ENCODE assay signal across 4 fruit fly cellular contexts in genomic region chr2L:12482723-12483342, dm6.
A peak's percentile ranks its signal among the peaks of the same experiment; 100 is the strongest.
TF ChIP-seq lines count a peak whose summit lies in the region.

No protein-coding gene starts in this region.

- TF ChIP-seq CTCF in whole organism, embryonic (GFP tag; optimal IDR thresholded peaks at IDR 0.05; lab: Kevin White, UChicago) = no peak

TF ChIP-seq in whole organism, embryonic, 481 proteins besides CTCF, POLR2A, EP300 and RAD21 (continues in another document):
- peak; percentile 27 for TF ChIP-seq ac (GFP tag; optimal IDR thresholded peaks at IDR 0.05; lab: Kevin White, UChicago)
- TF ChIP-seq CG3281 (GFP tag; optimal IDR thresholded peaks at IDR 0.05; lab: Kevin White, UChicago) = no peak
- TF ChIP-seq CG11247 (GFP tag; IDR thresholded peaks at IDR 0.05; lab: Robert Waterston, UW) = peak; percentile 19; the same call in 1 of the 2 replicates
- no peak for TF ChIP-seq dan (GFP tag; IDR thresholded peaks at IDR 0.05; lab: Robert Waterston, UW)
- no peak for TF ChIP-seq mirr (GFP tag; optimal IDR thresholded peaks at IDR 0.05; lab: Kevin White, UChicago)
- TF ChIP-seq CG31224 (GFP tag; IDR thresholded peaks at IDR 0.05; lab: Robert Waterston, UW) = no peak
- no peak for TF ChIP-seq Fer1 (GFP tag; optimal IDR thresholded peaks at IDR 0.05; lab: Kevin White, UChicago)
- TF ChIP-seq run (tag; optimal IDR thresholded peaks at IDR 0.05; lab: Kevin White, UChicago) = no peak
- TF ChIP-seq CG18262 (tag; optimal IDR thresholded peaks at IDR 0.05; lab: Kevin White, UChicago) = no peak
- TF ChIP-seq Blimp-1 (GFP tag; optimal IDR thresholded peaks at IDR 0.05; lab: Kevin White, UChicago) = peak; percentile 22
- TF ChIP-seq CG10979 (tag; optimal IDR thresholded peaks at IDR 0.05; lab: Kevin White, UChicago) = no peak
- TF ChIP-seq lilli (GFP tag; optimal IDR thresholded peaks at IDR 0.05; lab: Kevin White, UChicago) = no peak
- no peak for TF ChIP-seq Optix (GFP tag; IDR thresholded peaks at IDR 0.05; lab: Robert Waterston, UW)
- no peak for TF ChIP-seq CoRest (tag; optimal IDR thresholded peaks at IDR 0.05; lab: Kevin White, UChicago)
- TF ChIP-seq CG10431 (GFP tag; optimal IDR thresholded peaks at IDR 0.05; lab: Kevin White, UChicago) = peak; percentile 13
- 0 out of 3 replicates have a peak, but pooled peaks have one; percentile 12 for TF ChIP-seq CG2199 (GFP tag; IDR thresholded peaks at IDR 0.05; lab: Robert Waterston, UW)
- peak; percentile 11 for TF ChIP-seq CG4707 (GFP tag; optimal IDR thresholded peaks at IDR 0.05; lab: Kevin White, UChicago)
- TF ChIP-seq lbe (GFP tag; optimal IDR thresholded peaks at IDR 0.05; lab: Kevin White, UChicago) = peak; percentile 64
- TF ChIP-seq CG17328 (GFP tag; IDR thresholded peaks at IDR 0.05; lab: Robert Waterston, UW) = no peak
- no peak for TF ChIP-seq CG43689 (GFP tag; IDR thresholded peaks at IDR 0.05; lab: Robert Waterston, UW)
- TF ChIP-seq CG5245 (GFP tag; optimal IDR thresholded peaks at IDR 0.05; lab: Kevin White, UChicago) = no peak
- no peak for TF ChIP-seq bsh (GFP tag; optimal IDR thresholded peaks at IDR 0.05; lab: Kevin White, UChicago)
- TF ChIP-seq org-1 (GFP tag; optimal IDR thresholded peaks at IDR 0.05; lab: Kevin White, UChicago) = no peak

TF ChIP-seq in whole organism, prepupa, 60 proteins besides CTCF, POLR2A, EP300 and RAD21 (continues in another document):
- no peak for TF ChIP-seq CG7368 (GFP tag; optimal IDR thresholded peaks at IDR 0.05; lab: Kevin White, UChicago)
- TF ChIP-seq Hr39 (GFP tag; optimal IDR thresholded peaks at IDR 0.05; lab: Kevin White, UChicago) = no peak
- TF ChIP-seq Eip93F (GFP tag; optimal IDR thresholded peaks at IDR 0.05; lab: Kevin White, UChicago) = no peak
- TF ChIP-seq CG6792 (GFP tag; optimal IDR thresholded peaks at IDR 0.05; lab: Kevin White, UChicago) = no peak
- peak; percentile 27 for TF ChIP-seq vri (GFP tag; optimal IDR thresholded peaks at IDR 0.05; lab: Kevin White, UChicago)
- TF ChIP-seq spab (GFP tag; optimal IDR thresholded peaks at IDR 0.05; lab: Kevin White, UChicago) = no peak
- peak; percentile 30 for TF ChIP-seq net (GFP tag; optimal IDR thresholded peaks at IDR 0.05; lab: Kevin White, UChicago)
- TF ChIP-seq OdsH (GFP tag; optimal IDR thresholded peaks at IDR 0.05; lab: Kevin White, UChicago) = no peak
- no peak for TF ChIP-seq Lpt (GFP tag; optimal IDR thresholded peaks at IDR 0.05; lab: Kevin White, UChicago)
- no peak for TF ChIP-seq CG6808 (GFP tag; optimal IDR thresholded peaks at IDR 0.05; lab: Kevin White, UChicago)
- TF ChIP-seq Sox14 (GFP tag; optimal IDR thresholded peaks at IDR 0.05; lab: Kevin White, UChicago) = no peak
- no peak for TF ChIP-seq CG4318 (GFP tag; optimal IDR thresholded peaks at IDR 0.05; lab: Kevin White, UChicago)
- no peak for TF ChIP-seq Met (GFP tag; optimal IDR thresholded peaks at IDR 0.05; lab: Kevin White, UChicago)
- TF ChIP-seq dsx (GFP tag; optimal IDR thresholded peaks at IDR 0.05; lab: Kevin White, UChicago; ENCODE audit: poor library complexity, severe bottlenecking) = peak; percentile 6
- no peak; the same call in 2 of the 3 replicates for TF ChIP-seq eg (GFP tag; IDR thresholded peaks at IDR 0.05; lab: Robert Waterston, UW)
- TF ChIP-seq fd85E (GFP tag; optimal IDR thresholded peaks at IDR 0.05; lab: Kevin White, UChicago) = no peak
- TF ChIP-seq Hr38 (GFP tag; optimal IDR thresholded peaks at IDR 0.05; lab: Kevin White, UChicago) = no peak
- TF ChIP-seq lz (GFP tag; optimal IDR thresholded peaks at IDR 0.05; lab: Kevin White, UChicago) = no peak
- TF ChIP-seq pdm3 (GFP tag; optimal IDR thresholded peaks at IDR 0.05; lab: Kevin White, UChicago) = no peak
- no peak for TF ChIP-seq CG11902 (GFP tag; optimal IDR thresholded peaks at IDR 0.05; lab: Kevin White, UChicago)
- TF ChIP-seq topi (GFP tag; optimal IDR thresholded peaks at IDR 0.05; lab: Kevin White, UChicago) = no peak
- TF ChIP-seq Sox15 (GFP tag; optimal IDR thresholded peaks at IDR 0.05; lab: Kevin White, UChicago) = no peak
- no peak for TF ChIP-seq Ets96B (tag; optimal IDR thresholded peaks at IDR 0.05; lab: Kevin White, UChicago)
- no peak for TF ChIP-seq CG8632 (GFP tag; optimal IDR thresholded peaks at IDR 0.05; lab: Kevin White, UChicago)
- no peak for TF ChIP-seq CG9139 (GFP tag; optimal IDR thresholded peaks at IDR 0.05; lab: Kevin White, UChicago)

TF ChIP-seq in whole organism, pupa, 21 proteins besides CTCF, POLR2A, EP300 and RAD21:
- TF ChIP-seq gl (tag; optimal IDR thresholded peaks at IDR 0.05; lab: Kevin White, UChicago) (peak; percentile 57), D1 (tag; optimal IDR thresholded peaks at IDR 0.05; lab: Kevin White, UChicago) (peak; percentile 3), Ets98B (GFP tag; IDR thresholded peaks at IDR 0.05; lab: Robert Waterston, UW) (peak; percentile 22; the same call in 1 of the 2 replicates), CG12605 (GFP tag; IDR thresholded peaks at IDR 0.05; lab: Robert Waterston, UW) (no peak), Pif1B (GFP tag; optimal IDR thresholded peaks at IDR 0.05; lab: Kevin White, UChicago) (peak; percentile 7), CG4496 (GFP tag; IDR thresholded peaks at IDR 0.05; lab: Robert Waterston, UW) (peak; percentile 46; the same call in 2 of the 3 replicates), CG34367 (tag; optimal IDR thresholded peaks at IDR 0.05; lab: Kevin White, UChicago) (no peak)

TF ChIP-seq in whole organism, wandering third instar larva, 38 proteins besides CTCF, POLR2A, EP300 and RAD21:
- TF ChIP-seq pan (optimal IDR thresholded peaks at IDR 0.05; lab: Kevin White, UChicago) (no peak), Jra (GFP tag; optimal IDR thresholded peaks at IDR 0.05; lab: Kevin White, UChicago) (no peak), HLH106 (tag; optimal IDR thresholded peaks at IDR 0.05; lab: Kevin White, UChicago) (no peak), Myc (optimal IDR thresholded peaks at IDR 0.05; lab: Kevin White, UChicago) (no peak), Vsx2 (GFP tag; optimal IDR thresholded peaks at IDR 0.05; lab: Kevin White, UChicago; ENCODE audit: partially characterized antibody) (peak; percentile 69), dl (GFP tag; optimal IDR thresholded peaks at IDR 0.05; lab: Kevin White, UChicago; ENCODE audit: insufficient read depth in 1 of 2, partially characterized antibody in 2 of 2) (peak; percentile 70 to 87), Hr83 (GFP tag; optimal IDR thresholded peaks at IDR 0.05; lab: Kevin White, UChicago; ENCODE audit: poor library complexity, severe bottlenecking) (peak; percentile 43), h (GFP tag; optimal IDR thresholded peaks at IDR 0.05; lab: Kevin White, UChicago) (no peak), GATAd (GFP tag; optimal IDR thresholded peaks at IDR 0.05; lab: Kevin White, UChicago) (no peak), foxo (GFP tag; optimal IDR thresholded peaks at IDR 0.05; lab: Kevin White, UChicago) (no peak), Hr78 (GFP tag; optimal IDR thresholded peaks at IDR 0.05; lab: Kevin White, UChicago) (no peak), Rel (GFP tag; optimal IDR thresholded peaks at IDR 0.05; lab: Kevin White, UChicago) (no peak), Rel (tag; optimal IDR thresholded peaks at IDR 0.05; lab: Kevin White, UChicago) (no peak), fru (GFP tag; optimal IDR thresholded peaks at IDR 0.05; lab: Kevin White, UChicago) (no peak), sv (GFP tag; optimal IDR thresholded peaks at IDR 0.05; lab: Kevin White, UChicago) (no peak), Dfd (GFP tag; optimal IDR thresholded peaks at IDR 0.05; lab: Kevin White, UChicago) (no peak), brk (GFP tag; optimal IDR thresholded peaks at IDR 0.05; lab: Kevin White, UChicago) (peak; percentile 56), usp (GFP tag; optimal IDR thresholded peaks at IDR 0.05; lab: Kevin White, UChicago) (no peak), Dif (GFP tag; optimal IDR thresholded peaks at IDR 0.05; lab: Kevin White, UChicago; ENCODE audit: partially characterized antibody) (peak; percentile 95), tai (GFP tag; optimal IDR thresholded peaks at IDR 0.05; lab: Kevin White, UChicago) (no peak), psq (GFP tag; optimal IDR thresholded peaks at IDR 0.05; lab: Kevin White, UChicago) (no peak), rgr (GFP tag; optimal IDR thresholded peaks at IDR 0.05; lab: Kevin White, UChicago) (no peak), CrebA (GFP tag; optimal IDR thresholded peaks at IDR 0.05; lab: Kevin White, UChicago; ENCODE audit: borderline replicate concordance) (peak; percentile 4), lola (GFP tag; optimal IDR thresholded peaks at IDR 0.05; lab: Kevin White, UChicago) (no peak), Hnf4 (GFP tag; optimal IDR thresholded peaks at IDR 0.05; lab: Kevin White, UChicago) (no peak), Sp1 (GFP tag; optimal IDR thresholded peaks at IDR 0.05; lab: Kevin White, UChicago) (no peak), sage (GFP tag; optimal IDR thresholded peaks at IDR 0.05; lab: Kevin White, UChicago) (peak; percentile 28), Abd-B (GFP tag; optimal IDR thresholded peaks at IDR 0.05; lab: Kevin White, UChicago) (no peak), N (GFP tag; optimal IDR thresholded peaks at IDR 0.05; lab: Kevin White, UChicago) (no peak), CG32264 (GFP tag; optimal IDR thresholded peaks at IDR 0.05; lab: Kevin White, UChicago) (no peak), Mio (GFP tag; optimal IDR thresholded peaks at IDR 0.05; lab: Kevin White, UChicago) (no peak), woc (GFP tag; optimal IDR thresholded peaks at IDR 0.05; lab: Kevin White, UChicago) (no peak), dmrt93B (GFP tag; optimal IDR thresholded peaks at IDR 0.05; lab: Kevin White, UChicago) (no peak), OdsH (GFP tag; optimal IDR thresholded peaks at IDR 0.05; lab: Kevin White, UChicago) (no peak), ey (GFP tag; optimal IDR thresholded peaks at IDR 0.05; lab: Kevin White, UChicago) (no peak), br (GFP tag; optimal IDR thresholded peaks at IDR 0.05; lab: Kevin White, UChicago) (no peak), dsf (GFP tag; optimal IDR thresholded peaks at IDR 0.05; lab: Kevin White, UChicago; ENCODE audit: borderline replicate concordance) (no peak), CG9705 (GFP tag; optimal IDR thresholded peaks at IDR 0.05; lab: Kevin White, UChicago) (no peak), jim (GFP tag; optimal IDR thresholded peaks at IDR 0.05; lab: Kevin White, UChicago) (no peak)

Comparison
In these comparisons a context has a peak if more than half of its experiments do, and no peak if none do; other contexts are left out.
1. Of the 7 proteins assayed by ChIP-seq in both whole organism, embryonic and whole organism, prepupa: peak only in whole organism, embryonic: Blimp-1; only in whole organism, prepupa: CG6854 and Sox102F; in both: none; in neither: 4.